Worm (Caenorhabditis elegans) whole organism, midembryonic: ENCODE measurements around the gene mig-2.

Experiments
- T22C8.4 ChIP-seq: fragments of 200-800 bp; sonication (Bioruptor generic); IDR thresholded peaks from 2 replicates; pipeline ENCODE4 v1.3.6; 2022; ENCODE audit warnings: missing genetic modification characterization, missing compliant biosample characterization
- cog-1 ChIP-seq: sonication (generic microtip); optimal IDR thresholded peaks from 2 replicates; lab custom pipeline; 2016; ENCODE audit warnings: missing genetic modification characterization, missing compliant biosample characterization
- flt-1 ChIP-seq: fragments of 200-800 bp; sonication (Bioruptor generic); IDR thresholded peaks from 2 replicates; pipeline ENCODE4 v1.3.6; 2022; ENCODE audit warnings: missing genetic modification characterization, missing compliant biosample characterization
- klf-2 ChIP-seq: fragments of 200-800 bp; sonication (Bioruptor generic); conservative IDR thresholded peaks from 2 replicates; pipeline ENCODE4 v1.3.6; 2022; ENCODE audit warnings: missing genetic modification reagents, missing genetic modification characterization, missing compliant biosample characterization
- med-1 ChIP-seq: sonication (generic microtip); optimal IDR thresholded peaks from 2 replicates; lab custom pipeline; 2017; ENCODE audit warnings: missing genetic modification characterization, mild to moderate bottlenecking, missing compliant biosample characterization, antibody characterized with exemption, missing genetic modification reagents; ENCODE audit not compliant: insufficient read depth
- tab-1 ChIP-seq: fragments of 200-800 bp; sonication (Bioruptor generic); IDR thresholded peaks from 2 replicates; pipeline ENCODE4 v1.3.6; 2022; ENCODE audit warnings: missing genetic modification characterization, missing compliant biosample characterization
- ztf-23 ChIP-seq: fragments of 200-800 bp; sonication (Bioruptor generic); IDR thresholded peaks from 2 replicates; pipeline ENCODE4 v1.3.6; 2022; ENCODE audit warnings: missing genetic modification reagents, missing genetic modification characterization, missing compliant biosample characterization
- ztf-29 ChIP-seq: fragments of 200-800 bp; sonication (Bioruptor generic); IDR thresholded peaks from 2 replicates; pipeline ENCODE4 v1.3.6; 2022; ENCODE audit warnings: missing genetic modification reagents, missing genetic modification characterization, missing compliant biosample characterization

DNA sequence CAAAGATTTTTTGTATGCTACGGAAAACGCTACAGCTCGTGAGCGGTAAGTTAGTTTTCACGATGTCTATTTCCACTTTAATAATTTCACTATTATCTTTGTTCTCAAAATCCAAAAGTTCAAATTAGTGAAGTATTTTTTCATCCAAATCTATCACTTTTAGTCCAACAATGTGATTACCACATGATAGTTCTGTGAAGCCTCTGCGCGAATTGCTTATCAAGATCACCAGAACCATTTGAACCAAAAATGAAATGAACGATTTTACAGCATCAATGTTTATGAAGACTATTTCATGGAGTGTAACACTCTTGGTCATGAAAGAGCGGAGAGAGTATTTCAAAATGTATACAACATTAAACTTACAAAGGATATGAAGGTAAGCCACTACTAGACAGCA lies 14.0 kb upstream of the mig-2 start:
- no peak for TF ChIP-seq flt-1
- no peak for TF ChIP-seq cog-1 (tag; lab: Kevin White, UChicago)
- TF ChIP-seq ztf-29 (GFP tag; lab: Robert Waterston, UW), result no peak
- no peak for TF ChIP-seq klf-2 (GFP tag; lab: Robert Waterston, UW)
- no peak for TF ChIP-seq tab-1
- TF ChIP-seq T22C8.4 (GFP tag; lab: Robert Waterston, UW), result no peak
- TF ChIP-seq med-1 (GFP tag; lab: Kevin White, UChicago), result no peak
- no peak for TF ChIP-seq ztf-23
